Fruit fly (Drosophila melanogaster) whole organism, larva: ENCODE data around the gene ND-24L.

ENCODE experiments used
- noc ChIP-seq: fragments of 200-800 bp; sonication (Bioruptor generic); optimal IDR thresholded peaks from 3 replicates; lab custom pipeline; 2019; ENCODE audit warnings: missing biosample characterization, mild to moderate bottlenecking, missing genetic modification characterization, moderate library complexity

ND-24L gene

DNA sequence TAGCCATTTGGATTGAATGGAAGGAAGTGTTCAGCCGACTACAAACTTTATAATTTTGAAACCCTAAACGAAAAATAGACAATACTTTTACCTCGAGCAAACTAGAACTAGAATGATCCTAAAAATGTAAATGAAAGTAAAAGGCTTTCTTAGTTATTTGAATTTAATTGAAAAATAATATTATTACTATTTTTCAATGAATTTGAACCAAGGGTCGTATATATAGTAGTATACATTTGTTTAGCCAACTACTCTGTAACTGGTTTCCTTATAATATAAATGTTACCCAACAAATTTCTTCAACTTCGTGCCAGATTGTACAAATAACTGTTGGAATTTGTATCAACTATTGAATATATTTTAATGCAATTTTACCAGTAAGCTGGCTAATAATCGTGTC, 4.8 kb upstream of the ND-24L start, which contains the start of gene CG13725:
CG13725 (minus strand) TSS at position 101 of the 400 bp plus-strand sequence.
- TF ChIP-seq noc (tag; lab: Kevin White, UChicago), result no peak

DNA sequence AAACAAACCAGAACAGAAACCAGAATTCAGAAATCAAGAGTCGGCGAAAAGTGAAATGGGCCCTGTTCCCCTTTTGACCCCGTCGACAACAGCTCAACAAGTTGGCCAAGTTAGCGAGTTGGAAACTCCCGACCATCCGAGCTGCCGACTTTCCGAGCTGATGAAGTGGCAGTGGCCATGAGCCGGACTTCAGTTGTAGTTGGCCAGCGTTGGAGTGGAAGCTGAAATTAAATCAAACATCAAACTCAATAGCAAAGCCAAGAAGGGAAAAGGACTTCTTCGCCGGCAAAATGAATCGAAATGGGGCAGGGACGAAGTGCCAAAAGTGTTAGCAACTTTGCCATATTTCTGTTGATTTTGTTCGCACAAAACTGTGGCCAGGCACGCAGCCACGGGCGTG, 1.9 kb upstream of the ND-24L start, which contains the start of gene CG13724:
CG13724 (plus strand) TSS at position 301 of the 400 bp plus-strand sequence.
- TF ChIP-seq noc (tag; lab: Kevin White, UChicago), result no peak

DNA sequence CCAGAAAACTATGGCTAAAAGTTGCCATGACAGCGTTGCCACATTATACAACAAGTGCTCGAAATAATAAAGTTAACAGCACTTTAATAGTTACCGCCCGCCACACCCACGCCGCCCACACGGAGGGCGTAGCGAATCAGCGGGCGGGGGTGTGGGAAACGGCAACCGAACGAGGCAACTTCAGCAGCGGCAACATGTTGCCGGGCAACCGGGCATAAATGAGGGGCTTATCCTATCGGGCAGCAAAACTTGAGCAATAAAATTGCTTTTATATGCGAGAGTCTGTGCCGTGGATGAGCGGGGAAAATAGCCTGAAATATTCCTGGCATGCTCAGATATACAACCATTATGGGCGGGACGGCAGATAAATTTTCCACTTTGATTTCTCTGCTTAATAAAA, 4.4 kb downstream of the ND-24L start:
- TF ChIP-seq noc (tag; lab: Kevin White, UChicago), result no peak

DNA sequence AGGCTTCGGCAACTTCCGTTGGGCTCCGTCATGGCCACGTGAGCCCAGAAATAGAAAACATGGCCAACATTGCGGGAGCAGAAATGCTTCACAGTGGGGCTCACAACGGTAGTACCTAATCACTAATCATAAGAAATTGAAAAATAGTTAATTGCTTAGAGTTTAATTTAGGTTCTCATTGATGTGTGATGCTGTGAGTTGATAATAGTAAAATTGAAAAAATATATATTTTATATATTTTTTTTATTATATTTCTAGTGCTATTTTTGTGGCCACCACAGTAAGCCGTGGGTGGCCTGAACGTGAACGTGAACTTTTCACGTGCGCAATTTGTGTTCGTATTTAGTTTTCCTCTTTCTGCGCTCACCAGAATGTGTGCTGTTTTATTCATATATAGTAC, 10.1 kb downstream of the ND-24L start:
- TF ChIP-seq noc (tag; lab: Kevin White, UChicago), result no peak

DNA sequence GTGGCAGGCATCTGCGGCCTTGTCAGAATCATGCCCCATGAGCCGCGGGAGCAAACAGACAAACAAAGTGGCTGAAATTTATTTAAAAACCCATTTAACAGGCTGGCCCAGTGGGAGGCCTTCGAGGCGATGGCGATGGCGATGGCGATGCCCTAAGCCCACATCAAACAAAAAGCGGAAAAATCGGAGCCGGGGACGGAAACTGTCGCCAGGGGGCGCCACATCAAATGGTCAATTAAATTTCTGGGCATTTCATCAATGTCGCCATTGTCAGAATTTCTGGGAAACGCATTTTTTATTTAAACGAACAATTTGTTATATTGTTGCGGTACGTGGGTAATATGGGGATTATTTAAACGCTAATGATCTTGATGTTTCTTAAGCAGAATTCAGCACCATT, 28.4 kb downstream of the ND-24L start:
- TF ChIP-seq noc (tag; lab: Kevin White, UChicago), result no peak
